Worm (Caenorhabditis elegans): Measurements from ENCODE around the gene rpc-11.
A peak's percentile ranks its signal among the peaks of the same experiment; 100 is the strongest.

Gene rpc-11

ce11 chrIV:1405780-1406179, 4.1 kb downstream of the rpc-11 start (continued):
- no peak for TF ChIP-seq spr-1 (tag; optimal IDR thresholded peaks at IDR 0.05)
- no peak for TF ChIP-seq F44E2.7 (GFP tag; IDR thresholded peaks at IDR 0.05)
- no peak for TF ChIP-seq ZK546.5 (tag; optimal IDR thresholded peaks at IDR 0.05)
- TF ChIP-seq cey-2 (tag; optimal IDR thresholded peaks at IDR 0.05; ENCODE audit: borderline replicate concordance, insufficient read depth): no peak
- peak; percentile 38 for TF ChIP-seq nhr-28 (tag; optimal IDR thresholded peaks at IDR 0.05)
- no peak for TF ChIP-seq ztf-7 (tag; optimal IDR thresholded peaks at IDR 0.05)
- no peak for TF ChIP-seq arid-1 (GFP tag; conservative IDR thresholded peaks at IDR 0.05)
- no peak for TF ChIP-seq dmd-8 (GFP tag; IDR thresholded peaks at IDR 0.05)
- TF ChIP-seq Y75B8A.6 (GFP tag; IDR thresholded peaks at IDR 0.05): no peak
- peak; percentile 22 for TF ChIP-seq dve-1 (tag; optimal IDR thresholded peaks at IDR 0.05; ENCODE audit: insufficient read depth)
- TF ChIP-seq dmd-6 (GFP tag; IDR thresholded peaks at IDR 0.05): peak; percentile 45; the same call in 1 of the 2 replicates
- TF ChIP-seq hmg-1.1 (GFP tag; IDR thresholded peaks at IDR 0.05): no peak
- no peak for TF ChIP-seq lin-38 (GFP tag; IDR thresholded peaks at IDR 0.05)
- TF ChIP-seq Y5F2A.4 (GFP tag; optimal IDR thresholded peaks at IDR 0.05): no peak
- peak; percentile 20 for TF ChIP-seq nhr-48 (tag; optimal IDR thresholded peaks at IDR 0.05)
- no peak for TF ChIP-seq nhr-10 (tag; optimal IDR thresholded peaks at IDR 0.05)
- no peak for TF ChIP-seq zag-1 (tag; optimal IDR thresholded peaks at IDR 0.05)
- no peak for TF ChIP-seq ceh-32 (tag; optimal IDR thresholded peaks at IDR 0.05; ENCODE audit: poor library complexity)
- TF ChIP-seq fos-1 (tag; optimal IDR thresholded peaks at IDR 0.05): no peak
- TF ChIP-seq gei-8 (GFP tag; optimal IDR thresholded peaks at IDR 0.05): no peak
- TF ChIP-seq R02D3.7 (tag; optimal IDR thresholded peaks at IDR 0.05): no peak

- TF ChIP-seq aly-2 (tag; optimal IDR thresholded peaks at IDR 0.05): no peak
- TF ChIP-seq daf-12 (tag; optimal IDR thresholded peaks at IDR 0.05): no peak
- no peak for TF ChIP-seq T26A8.4 (GFP tag; IDR thresholded peaks at IDR 0.05)
- no peak for TF ChIP-seq nhr-48 (tag; optimal IDR thresholded peaks at IDR 0.05)
- TF ChIP-seq dve-1 (tag; optimal IDR thresholded peaks at IDR 0.05; ENCODE audit: insufficient read depth): peak; percentile 30
- TF ChIP-seq daf-16 (GFP tag; optimal IDR thresholded peaks at IDR 0.05): no peak
- TF ChIP-seq daf-16 (tag; optimal IDR thresholded peaks at IDR 0.05): peak; percentile 55
- TF ChIP-seq ctbp-1 (GFP tag; IDR thresholded peaks at IDR 0.05): no peak
- no peak for TF ChIP-seq mxl-2 (GFP tag; conservative IDR thresholded peaks at IDR 0.05)
- peak; percentile 51 for TF ChIP-seq hlh-30 (tag; optimal IDR thresholded peaks at IDR 0.05; ENCODE audit: insufficient read depth)
- no peak for TF ChIP-seq nhr-77 (tag; optimal IDR thresholded peaks at IDR 0.05)
- no peak for TF ChIP-seq R02D3.7 (tag; optimal IDR thresholded peaks at IDR 0.05)
- TF ChIP-seq daf-19 (GFP tag; conservative IDR thresholded peaks at IDR 0.05): no peak
- no peak for TF ChIP-seq lsy-2 (tag; optimal IDR thresholded peaks at IDR 0.05)
- no peak for TF ChIP-seq unc-62 (GFP tag; optimal IDR thresholded peaks at IDR 0.05 in 1 of 2)
- no peak for TF ChIP-seq unc-62 (tag; optimal IDR thresholded peaks at IDR 0.05)
- TF ChIP-seq lin-39 (tag; optimal IDR thresholded peaks at IDR 0.05): no peak
- no peak for TF ChIP-seq hif-1 (tag; optimal IDR thresholded peaks at IDR 0.05)
- TF ChIP-seq nhr-42 (GFP tag; IDR thresholded peaks at IDR 0.05): no peak
- TF ChIP-seq zfp-3 (GFP tag; conservative IDR thresholded peaks at IDR 0.05): no peak
- no peak for TF ChIP-seq lin-29 (GFP tag; IDR thresholded peaks at IDR 0.05)
- no peak for TF ChIP-seq nhr-111 (GFP tag; optimal IDR thresholded peaks at IDR 0.05)
Measured at ce11 chrIV:1403960-1404359, 5.9 kb downstream of the rpc-11 start.

- TF ChIP-seq ztf-11 (tag; optimal IDR thresholded peaks at IDR 0.05) (no peak), gei-8 (GFP tag; optimal IDR thresholded peaks at IDR 0.05) (no peak), zip-11 (GFP tag; IDR thresholded peaks at IDR 0.05) (no peak), nhr-10 (tag; optimal IDR thresholded peaks at IDR 0.05) (no peak), ceh-44 (GFP tag; IDR thresholded peaks at IDR 0.05) (no peak), lsy-2 (tag; optimal IDR thresholded peaks at IDR 0.05) (no peak), ceh-28 (tag; optimal IDR thresholded peaks at IDR 0.05) (peak; percentile 55), nhr-11 (tag; optimal IDR thresholded peaks at IDR 0.05) (no peak), dmd-6 (GFP tag; IDR thresholded peaks at IDR 0.05) (no peak), unc-62 (GFP tag; optimal IDR thresholded peaks at IDR 0.05 in 1 of 2) (peak in 1 of 2 experiments; percentile 65), unc-62 (tag; optimal IDR thresholded peaks at IDR 0.05) (no peak), F26F4.8 (GFP tag; conservative IDR thresholded peaks at IDR 0.05) (no peak), hlh-30 (tag; optimal IDR thresholded peaks at IDR 0.05; ENCODE audit: insufficient read depth) (no peak), egl-27 (tag; optimal IDR thresholded peaks at IDR 0.05) (no peak)
Measured at ce11 chrIV:1400016-1400415, 9.8 kb downstream of the rpc-11 start.
